Fruit fly (Drosophila melanogaster) whole organism, embryonic: ENCODE results near the gene CG3841.
A peak's percentile ranks its signal among the peaks of the same experiment; 100 is the strongest.

Experiments
- Antp ChIP-seq: fragments of 200-800 bp; sonication (Bioruptor generic); optimal IDR thresholded peaks from 3 replicates; lab custom pipeline; 2016; ENCODE audit warnings: missing biosample characterization, missing genetic modification characterization
- Blimp-1 ChIP-seq: fragments of 200-800 bp; sonication (Bioruptor generic); optimal IDR thresholded peaks from 3 replicates; lab custom pipeline; 2018; ENCODE audit warnings: missing biosample characterization, missing genetic modification characterization, mild to moderate bottlenecking, moderate library complexity, missing genetic modification reagents
- CG10366 ChIP-seq: fragments of 200-800 bp; sonication (Bioruptor generic); IDR thresholded peaks from 2 replicates; pipeline ENCODE4 v1.3.6; 2022; ENCODE audit warnings: missing biosample characterization, missing genetic modification characterization
- CG10959 ChIP-seq: fragments of 200-800 bp; sonication (Bioruptor generic); IDR thresholded peaks from 2 replicates; pipeline ENCODE4 v1.3.6; 2022; ENCODE audit warnings: missing biosample characterization, missing genetic modification characterization
- CG11560 ChIP-seq: fragments of 200-800 bp; sonication (Bioruptor generic); IDR thresholded peaks from 3 replicates; pipeline ENCODE4 v1.3.6; 2022; ENCODE audit warnings: missing biosample characterization, missing genetic modification characterization
- CG12104 ChIP-seq: fragments of 200-800 bp; sonication (Bioruptor generic); optimal IDR thresholded peaks from 3 replicates; lab custom pipeline; 2016; ENCODE audit warnings: missing biosample characterization, missing genetic modification characterization
- CG12219 ChIP-seq: fragments of 200-800 bp; sonication (Bioruptor generic); optimal IDR thresholded peaks from 3 replicates; lab custom pipeline; 2018; ENCODE audit warnings: missing biosample characterization, mild to moderate bottlenecking, missing genetic modification characterization
- CG12769 ChIP-seq: fragments of 200-800 bp; sonication (Bioruptor generic); optimal IDR thresholded peaks from 2 replicates; lab custom pipeline; 2019; ENCODE audit warnings: missing biosample characterization, mild to moderate bottlenecking, missing genetic modification characterization, moderate library complexity
- CG14667 ChIP-seq: fragments of 200-800 bp; sonication (Bioruptor generic); IDR thresholded peaks from 2 replicates; pipeline ENCODE4 v1.3.6; 2022; ENCODE audit warnings: missing biosample characterization, missing genetic modification characterization
- CG1603 ChIP-seq: fragments of 200-800 bp; sonication (Bioruptor generic); optimal IDR thresholded peaks from 2 replicates; lab custom pipeline; 2019; ENCODE audit warnings: missing biosample characterization, mild to moderate bottlenecking, missing genetic modification characterization, moderate library complexity
- CG2199 ChIP-seq: fragments of 200-800 bp; sonication (Bioruptor generic); IDR thresholded peaks from 3 replicates; pipeline ENCODE4 v1.3.6; 2022; ENCODE audit warnings: missing biosample characterization, missing genetic modification characterization
- CG30020 ChIP-seq: fragments of 200-800 bp; optimal IDR thresholded peaks from 2 replicates; lab custom pipeline; 2019; ENCODE audit warnings: missing biosample characterization, mild to moderate bottlenecking, missing genetic modification characterization, moderate library complexity
- CG3838 ChIP-seq: fragments of 200-800 bp; sonication (Bioruptor generic); optimal IDR thresholded peaks from 3 replicates; lab custom pipeline; 2016; ENCODE audit warnings: missing biosample characterization, missing genetic modification characterization
- CG3995 ChIP-seq: fragments of 200-800 bp; sonication (Bioruptor generic); optimal IDR thresholded peaks from 3 replicates; lab custom pipeline; 2016; ENCODE audit warnings: missing biosample characterization, missing genetic modification characterization
- CG6791 ChIP-seq: fragments of 200-800 bp; sonication (Bioruptor generic); IDR thresholded peaks from 3 replicates; pipeline ENCODE4 v1.3.6; 2022; ENCODE audit warnings: missing biosample characterization, missing genetic modification characterization; ENCODE audit not compliant: partially characterized antibody
- CG9727 ChIP-seq: fragments of 200-800 bp; sonication (Bioruptor generic); optimal IDR thresholded peaks from 3 replicates; lab custom pipeline; 2017; ENCODE audit warnings: missing biosample characterization, mild to moderate bottlenecking, missing genetic modification characterization
- CG9797 ChIP-seq: fragments of 200-800 bp; sonication (Bioruptor generic); optimal IDR thresholded peaks from 3 replicates; lab custom pipeline; 2018; ENCODE audit warnings: missing biosample characterization, mild to moderate bottlenecking, missing genetic modification characterization
- Eip74EF ChIP-seq, 2 experiments: fragments of 200-800 bp in 1 of 2; fragments of >200 bp in 1 of 2; sonication (Bioruptor generic) in 1 of 2; optimal IDR thresholded peaks; 2 replicates each; lab custom pipeline; 2017 to 2019; ENCODE audit warnings: missing biosample characterization in 2 of 2, missing genetic modification characterization in 2 of 2, mild to moderate bottlenecking in 1 of 2, moderate library complexity in 1 of 2
- HLH54F ChIP-seq: fragments of 200-800 bp; sonication (Bioruptor generic); optimal IDR thresholded peaks from 3 replicates; lab custom pipeline; 2016; ENCODE audit warnings: missing biosample characterization, missing genetic modification characterization
- NC2β ChIP-seq: fragments of 200-800 bp; sonication (Bioruptor generic); optimal IDR thresholded peaks from 2 replicates; lab custom pipeline; 2016; ENCODE audit warnings: missing biosample characterization, missing genetic modification characterization
- NFAT ChIP-seq: fragments of 200-800 bp; sonication (Bioruptor generic); IDR thresholded peaks from 2 replicates; pipeline ENCODE4 v1.3.6; 2022; ENCODE audit warnings: missing biosample characterization, missing genetic modification characterization
- Neu2 ChIP-seq: fragments of 200-800 bp; sonication (Bioruptor generic); optimal IDR thresholded peaks from 3 replicates; lab custom pipeline; 2016; ENCODE audit warnings: missing biosample characterization, missing genetic modification characterization, borderline replicate concordance
- Nf-YB ChIP-seq: fragments of 200-800 bp; sonication (Bioruptor generic); optimal IDR thresholded peaks from 3 replicates; lab custom pipeline; 2019; ENCODE audit warnings: missing biosample characterization, mild to moderate bottlenecking, missing genetic modification characterization, moderate library complexity
- Pdp1 ChIP-seq, 2 experiments: fragments of 200-800 bp; sonication (Bioruptor generic); optimal IDR thresholded peaks; 3 replicates each; lab custom pipeline; 2016; ENCODE audit warnings: missing biosample characterization in 2 of 2, missing genetic modification characterization in 2 of 2, mild to moderate bottlenecking in 1 of 2, moderate library complexity in 1 of 2
- Sin3A ChIP-seq: fragments of >200 bp; optimal IDR thresholded peaks from 2 replicates; lab custom pipeline; 2018
- Taf1 ChIP-seq: fragments of 200-800 bp; sonication (Bioruptor generic); IDR thresholded peaks from 2 replicates; pipeline ENCODE4 v1.3.6; 2022; ENCODE audit warnings: missing biosample characterization, missing genetic modification characterization
- bbx ChIP-seq: fragments of 200-800 bp; sonication (Bioruptor generic); IDR thresholded peaks from 2 replicates; pipeline ENCODE4 v1.3.6; 2022; ENCODE audit warnings: missing biosample characterization, missing genetic modification characterization; ENCODE audit not compliant: partially characterized antibody
- cad ChIP-seq: fragments of >200 bp; optimal IDR thresholded peaks from 2 replicates; lab custom pipeline; 2017; ENCODE audit warnings: missing biosample characterization, missing genetic modification characterization
- cg ChIP-seq: fragments of 200-800 bp; sonication (Bioruptor generic); optimal IDR thresholded peaks from 3 replicates; lab custom pipeline; 2019; ENCODE audit warnings: missing biosample characterization, mild to moderate bottlenecking, missing genetic modification characterization, moderate library complexity
- crp ChIP-seq, 2 experiments: fragments of 200-800 bp; sonication (Bioruptor generic); optimal IDR thresholded peaks; 2 replicates in 1 of 2; 3 replicates in 1 of 2; lab custom pipeline; 2017; ENCODE audit warnings: missing biosample characterization in 2 of 2, missing genetic modification characterization in 2 of 2, mild to moderate bottlenecking in 1 of 2, moderate library complexity in 1 of 2
- dmrt99B ChIP-seq: fragments of 200-800 bp; sonication (Bioruptor generic); optimal IDR thresholded peaks from 2 replicates; lab custom pipeline; 2018; ENCODE audit warnings: missing biosample characterization, mild to moderate bottlenecking, missing genetic modification characterization, moderate library complexity
- esg ChIP-seq: fragments of 200-800 bp; sonication (Bioruptor generic); conservative IDR thresholded peaks from 2 replicates; pipeline ENCODE4 v1.3.6; 2022; ENCODE audit warnings: missing biosample characterization, missing genetic modification characterization
- eyg ChIP-seq: fragments of 200-800 bp; sonication (Bioruptor generic); optimal IDR thresholded peaks from 3 replicates; lab custom pipeline; 2016; ENCODE audit warnings: missing biosample characterization, missing genetic modification characterization
- gce ChIP-seq: fragments of 200-800 bp; sonication (Bioruptor generic); IDR thresholded peaks from 3 replicates; pipeline ENCODE4 v1.3.6; 2022; ENCODE audit warnings: missing biosample characterization, missing genetic modification characterization
- gem ChIP-seq: fragments of 200-800 bp; sonication (Bioruptor generic); optimal IDR thresholded peaks from 2 replicates; lab custom pipeline; 2019; ENCODE audit warnings: missing biosample characterization, mild to moderate bottlenecking, missing genetic modification characterization, moderate library complexity
- gro ChIP-seq: fragments of 200-800 bp; sonication (Bioruptor generic); optimal IDR thresholded peaks from 2 replicates; lab custom pipeline; 2016; ENCODE audit warnings: missing biosample characterization, missing genetic modification characterization
- inv ChIP-seq: fragments of 200-800 bp; sonication (Bioruptor generic); IDR thresholded peaks from 2 replicates; pipeline ENCODE4 v1.3.6; 2022; ENCODE audit warnings: missing biosample characterization, missing genetic modification characterization; ENCODE audit not compliant: partially characterized antibody
- onecut ChIP-seq: fragments of 200-800 bp; sonication (Bioruptor generic); IDR thresholded peaks from 2 replicates; pipeline ENCODE4 v1.3.6; 2022; ENCODE audit warnings: missing biosample characterization, missing genetic modification characterization
- pzg ChIP-seq: fragments of 200-800 bp; sonication (Bioruptor generic); optimal IDR thresholded peaks from 3 replicates; lab custom pipeline; 2018; ENCODE audit warnings: missing biosample characterization, mild to moderate bottlenecking, missing genetic modification characterization, moderate library complexity
- rib ChIP-seq: fragments of 200-800 bp; sonication (Bioruptor generic); IDR thresholded peaks from 2 replicates; pipeline ENCODE4 v1.3.6; 2022; ENCODE audit warnings: missing biosample characterization, missing genetic modification characterization
- ro ChIP-seq: fragments of 200-800 bp; sonication (Bioruptor generic); IDR thresholded peaks from 2 replicates; pipeline ENCODE4 v1.3.6; 2022; ENCODE audit warnings: missing biosample characterization, missing genetic modification characterization
- sens-2 ChIP-seq: fragments of 200-800 bp; sonication (Bioruptor generic); IDR thresholded peaks from 2 replicates; pipeline ENCODE4 v1.3.6; 2022; ENCODE audit warnings: missing biosample characterization, missing genetic modification characterization
- sim ChIP-seq: fragments of 200-800 bp; sonication (Bioruptor generic); IDR thresholded peaks from 2 replicates; pipeline ENCODE4 v1.3.6; 2022; ENCODE audit warnings: missing biosample characterization, missing genetic modification characterization
- slp2 ChIP-seq: fragments of 200-800 bp; sonication (Bioruptor generic); optimal IDR thresholded peaks from 2 replicates; lab custom pipeline; 2016; ENCODE audit warnings: missing biosample characterization, missing genetic modification characterization
- sug ChIP-seq: fragments of 200-800 bp; optimal IDR thresholded peaks from 2 replicates; lab custom pipeline; 2019; ENCODE audit warnings: missing biosample characterization, mild to moderate bottlenecking, missing genetic modification characterization, moderate library complexity
- tio ChIP-seq: fragments of 200-800 bp; sonication (Bioruptor generic); optimal IDR thresholded peaks from 2 replicates; lab custom pipeline; 2017; ENCODE audit warnings: missing biosample characterization, missing genetic modification characterization, inconsistent platforms
- tll ChIP-seq, 2 experiments: fragments of 200-800 bp in 1 of 2; fragments of >200 bp in 1 of 2; sonication (Bioruptor generic) in 1 of 2; optimal IDR thresholded peaks; 2 replicates each; lab custom pipeline; 2017 to 2019; ENCODE audit warnings: missing biosample characterization in 2 of 2, missing genetic modification characterization in 2 of 2, mild to moderate bottlenecking in 1 of 2, moderate library complexity in 1 of 2
- zfh2 ChIP-seq: fragments of 200-800 bp; sonication (Bioruptor generic); optimal IDR thresholded peaks from 2 replicates; lab custom pipeline; 2016; ENCODE audit warnings: missing biosample characterization, missing genetic modification characterization

CG3841 gene

DNA sequence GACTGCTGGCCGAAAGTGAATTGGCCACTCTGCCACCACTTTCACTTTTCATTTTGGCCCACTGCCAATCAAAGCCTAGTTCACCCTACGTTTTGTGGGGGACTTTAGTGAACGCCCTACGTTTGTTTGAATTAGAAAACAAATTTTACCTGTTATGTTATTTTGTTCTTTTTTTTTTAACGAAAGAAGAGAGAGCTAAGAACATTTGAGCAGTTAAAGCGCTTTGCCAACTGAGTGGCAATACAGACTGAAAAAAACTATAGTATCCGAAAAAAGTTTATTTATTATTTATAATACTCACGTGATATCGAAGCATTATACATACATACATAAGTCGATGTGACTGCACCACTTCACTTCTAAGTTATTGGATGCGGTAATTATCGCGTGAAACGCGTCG, 28.6 kb downstream of the CG3841 start (continued):
- TF ChIP-seq bbx (GFP tag; lab: Robert Waterston, UW) (no peak), Antp (no peak), Neu2 (GFP tag; lab: Kevin White, UChicago) (no peak), CG12769 (tag; lab: Kevin White, UChicago) (no peak)
- TF ChIP-seq, all 482 proteins: peak for 57

dm6 chr2L:9618871-9619270, 29.6 kb downstream of the CG3841 start:
- peak in 1 of 2 experiments; percentile 71 for TF ChIP-seq Pdp1 (GFP tag; optimal IDR thresholded peaks at IDR 0.05; lab: Kevin White, UChicago)
- TF ChIP-seq sens-2 (GFP tag; lab: Robert Waterston, UW): no peak
- TF ChIP-seq sug (tag; lab: Kevin White, UChicago): peak; percentile 96
- no peak for TF ChIP-seq tll (GFP tag; optimal IDR thresholded peaks at IDR 0.05; lab: Kevin White, UChicago)

dm6 chr2L:9619925-9620324, 30.6 kb downstream of the CG3841 start:
- TF ChIP-seq Taf1 (no peak), ro (GFP tag; lab: Robert Waterston, UW) (no peak), CG2199 (GFP tag; lab: Robert Waterston, UW) (no peak), cg (peak; percentile 9), CG9797 (GFP tag; lab: Kevin White, UChicago) (no peak), sim (no peak), NC2β (GFP tag; lab: Kevin White, UChicago) (no peak), CG9727 (GFP tag; lab: Kevin White, UChicago) (no peak), Sin3A (lab: Kevin White, UChicago) (no peak), onecut (GFP tag; lab: Robert Waterston, UW) (no peak), CG6791 (GFP tag; lab: Robert Waterston, UW) (no peak), CG11560 (tag; lab: Robert Waterston, UW) (no peak), cad (GFP tag; lab: Kevin White, UChicago) (no peak), Nf-YB (GFP tag; lab: Kevin White, UChicago) (no peak), zfh2 (GFP tag; lab: Kevin White, UChicago) (no peak), HLH54F (GFP tag; lab: Kevin White, UChicago) (no peak), eyg (GFP tag; lab: Kevin White, UChicago) (no peak), NFAT (GFP tag; lab: Robert Waterston, UW) (no peak), CG10959 (GFP tag; lab: Robert Waterston, UW) (no peak), rib (no peak), CG3838 (GFP tag; lab: Kevin White, UChicago) (no peak), CG30020 (tag; lab: Kevin White, UChicago) (no peak), gem (tag; lab: Kevin White, UChicago) (no peak), Blimp-1 (GFP tag; lab: Kevin White, UChicago) (no peak), tio (GFP tag; lab: Kevin White, UChicago) (no peak), CG12219 (no peak), crp (GFP tag; optimal IDR thresholded peaks at IDR 0.05; lab: Kevin White, UChicago) (no peak), CG1603 (no peak), esg (GFP tag; lab: Robert Waterston, UW) (no peak), CG3995 (GFP tag; lab: Kevin White, UChicago) (no peak), CG12104 (GFP tag; lab: Kevin White, UChicago) (no peak), CG14667 (GFP tag; lab: Robert Waterston, UW) (no peak), gro (peak; percentile 49), pzg (GFP tag; lab: Kevin White, UChicago) (no peak), inv (GFP tag; lab: Robert Waterston, UW) (no peak), slp2 (GFP tag; lab: Kevin White, UChicago) (no peak), gce (GFP tag; lab: Robert Waterston, UW) (no peak), CG10366 (no peak), dmrt99B (tag; lab: Kevin White, UChicago) (no peak), Eip74EF (GFP tag; optimal IDR thresholded peaks at IDR 0.05; lab: Kevin White, UChicago) (no peak)
